Worm (Caenorhabditis elegans) whole organism, L2 larva: ENCODE data around the gene C05D2.8.

ENCODE experiments used
- ama-1 ChIP-seq: fragments of 150-350 bp; optimal IDR thresholded peaks from 2 replicates; lab custom pipeline; 2018; ENCODE audit warnings: inconsistent platforms
- ceh-82 ChIP-seq: fragments of 150-350 bp; optimal IDR thresholded peaks from 2 replicates; lab custom pipeline; 2014; ENCODE audit warnings: missing biosample characterization, missing genetic modification characterization
- elt-1 ChIP-seq: fragments of 150-350 bp; optimal IDR thresholded peaks from 2 replicates; lab custom pipeline; 2014; ENCODE audit warnings: missing biosample characterization, missing genetic modification characterization
- elt-3 ChIP-seq: sonication (generic microtip); optimal IDR thresholded peaks from 2 replicates; lab custom pipeline; 2017; ENCODE audit warnings: missing biosample characterization, missing genetic modification characterization
- fos-1 ChIP-seq: fragments of 150-350 bp; optimal IDR thresholded peaks from 2 replicates; lab custom pipeline; 2014; ENCODE audit warnings: missing biosample characterization, missing genetic modification characterization
- lsy-2 ChIP-seq, 2 experiments: fragments of 150-350 bp in 1 of 2; sonication (generic microtip) in 1 of 2; optimal IDR thresholded peaks; 2 replicates each; lab custom pipeline; 2014 to 2017; ENCODE audit warnings: missing biosample characterization in 2 of 2, missing genetic modification characterization in 2 of 2
- nhr-11 ChIP-seq: fragments of 150-350 bp; optimal IDR thresholded peaks from 2 replicates; lab custom pipeline; 2014; ENCODE audit warnings: missing biosample characterization, missing genetic modification characterization
- nhr-77 ChIP-seq: fragments of 150-350 bp; optimal IDR thresholded peaks from 2 replicates; lab custom pipeline; 2014; ENCODE audit warnings: missing biosample characterization, missing genetic modification characterization
- snpc-4 ChIP-seq: fragments of 150-350 bp; optimal IDR thresholded peaks from 2 replicates; lab custom pipeline; 2014; ENCODE audit warnings: missing biosample characterization, missing genetic modification characterization
- unc-62 ChIP-seq: fragments of 150-350 bp; optimal IDR thresholded peaks from 2 replicates; lab custom pipeline; 2014; ENCODE audit warnings: missing biosample characterization, missing genetic modification reagents, missing genetic modification characterization

DNA sequence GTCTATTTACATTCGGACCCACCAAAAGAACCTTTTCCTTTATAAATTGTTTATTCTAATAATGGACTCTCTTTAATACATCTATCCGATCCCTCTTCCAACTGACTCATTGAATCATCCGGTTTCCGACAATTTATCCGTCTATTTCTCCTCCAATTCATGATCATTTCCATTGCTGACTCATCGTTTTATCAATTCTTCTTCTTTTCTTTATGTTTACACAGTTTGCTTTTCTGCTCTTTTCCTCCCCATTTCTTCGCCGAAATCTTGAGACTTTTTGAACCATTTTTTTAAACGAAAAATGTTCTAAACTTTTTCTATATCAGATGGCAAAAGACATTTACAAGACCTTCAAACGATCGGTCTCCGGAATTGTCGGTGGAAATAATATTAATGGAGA is 14.7 kb downstream of the C05D2.8 start, which contains the start of gene ced-6:
- TF ChIP-seq nhr-11 (tag; lab: Kevin White, UChicago), result no peak
- no peak for TF ChIP-seq unc-62 (GFP tag; lab: Kevin White, UChicago)
- no peak for TF ChIP-seq elt-1 (tag; lab: Kevin White, UChicago)
- TF ChIP-seq elt-3 (tag; lab: Kevin White, UChicago), result no peak
- no peak for TF ChIP-seq snpc-4 (tag; lab: Kevin White, UChicago)
- TF ChIP-seq ceh-82 (tag; lab: Kevin White, UChicago), result no peak
- TF ChIP-seq lsy-2 (tag; optimal IDR thresholded peaks at IDR 0.05; lab: Kevin White, UChicago), result no peak
- TF ChIP-seq fos-1, result peak; percentile 73
- no peak for TF ChIP-seq nhr-77
- no peak for TF ChIP-seq ama-1 (lab: Kevin White, UChicago)
